Worm (Caenorhabditis elegans): ENCODE measurements around the gene R07A4.2.

The R07A4.2 gene

DNA sequence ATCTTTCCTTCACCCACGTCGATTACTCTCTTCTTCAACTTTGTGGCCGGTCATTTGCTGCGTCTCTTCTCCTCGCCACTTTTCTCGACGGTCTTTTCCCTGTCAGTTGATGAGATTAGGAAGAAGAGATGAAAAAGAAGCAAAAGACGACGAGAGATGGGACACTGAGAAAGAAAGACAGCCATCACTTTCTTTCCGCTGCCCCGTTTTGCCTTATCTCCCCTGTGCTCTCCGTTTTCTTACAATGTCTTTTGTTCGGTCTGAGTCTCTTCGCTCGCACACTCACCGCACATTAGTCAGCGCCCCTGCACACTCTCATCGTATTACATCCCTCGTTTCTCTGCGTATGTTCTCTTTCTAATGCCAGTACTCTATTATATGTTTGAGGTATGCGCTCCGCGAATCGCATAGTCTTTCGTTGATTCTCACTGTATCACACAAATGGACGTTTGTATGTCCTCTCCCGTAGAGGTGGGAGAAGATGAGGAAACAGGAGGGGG, 19.9 kb upstream of the R07A4.2 start (continued):
- TF ChIP-seq spr-1 (tag; optimal IDR thresholded peaks at IDR 0.05) (peak; percentile 89), nhr-11 (tag; optimal IDR thresholded peaks at IDR 0.05) (peak; percentile 95), aly-2 (tag; optimal IDR thresholded peaks at IDR 0.05) (no peak), lir-3 (tag; optimal IDR thresholded peaks at IDR 0.05) (no peak), nhr-237 (tag; optimal IDR thresholded peaks at IDR 0.05) (peak; percentile 29), unc-130 (GFP tag; optimal IDR thresholded peaks at IDR 0.05) (no peak), lin-39 (tag; optimal IDR thresholded peaks at IDR 0.05) (no peak), duxl-1 (tag; optimal IDR thresholded peaks at IDR 0.05; ENCODE audit: poor library complexity) (peak; percentile 52), Y105C5A.15 (GFP tag; IDR thresholded peaks at IDR 0.05) (no peak), ctbp-1 (GFP tag; IDR thresholded peaks at IDR 0.05) (peak; percentile 95), ceh-44 (GFP tag; IDR thresholded peaks at IDR 0.05) (no peak), lsy-2 (tag; optimal IDR thresholded peaks at IDR 0.05) (peak; percentile 89 to 91), rbr-2 (tag; optimal IDR thresholded peaks at IDR 0.05) (peak; percentile 95)

DNA sequence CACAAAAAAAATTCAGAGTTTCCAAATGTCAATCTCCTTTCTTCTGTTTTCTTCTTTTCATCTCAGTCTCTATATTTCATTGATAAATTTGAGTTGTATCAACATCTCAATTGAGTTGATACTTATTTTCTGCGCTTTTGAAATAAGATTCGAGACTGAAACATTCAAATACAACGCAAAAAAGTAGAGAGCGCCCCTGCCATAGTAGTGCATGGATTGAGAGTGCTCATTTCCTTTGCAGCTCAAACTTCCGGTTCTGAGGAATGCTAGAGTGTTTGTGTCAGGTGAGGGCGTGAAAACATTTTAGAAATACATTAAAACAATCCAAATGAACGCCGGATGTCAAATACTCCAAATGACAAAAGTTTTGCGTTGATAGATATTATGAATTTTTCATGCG, 17.1 kb upstream of the R07A4.2 start:
- TF ChIP-seq nhr-11 (tag; optimal IDR thresholded peaks at IDR 0.05) (no peak), aha-1 (tag) (peak; percentile 85), ceh-32 (tag; optimal IDR thresholded peaks at IDR 0.05; ENCODE audit: poor library complexity) (no peak), daf-12 (tag; optimal IDR thresholded peaks at IDR 0.05) (no peak), tra-1 (GFP tag; IDR thresholded peaks at IDR 0.05) (no peak)

DNA sequence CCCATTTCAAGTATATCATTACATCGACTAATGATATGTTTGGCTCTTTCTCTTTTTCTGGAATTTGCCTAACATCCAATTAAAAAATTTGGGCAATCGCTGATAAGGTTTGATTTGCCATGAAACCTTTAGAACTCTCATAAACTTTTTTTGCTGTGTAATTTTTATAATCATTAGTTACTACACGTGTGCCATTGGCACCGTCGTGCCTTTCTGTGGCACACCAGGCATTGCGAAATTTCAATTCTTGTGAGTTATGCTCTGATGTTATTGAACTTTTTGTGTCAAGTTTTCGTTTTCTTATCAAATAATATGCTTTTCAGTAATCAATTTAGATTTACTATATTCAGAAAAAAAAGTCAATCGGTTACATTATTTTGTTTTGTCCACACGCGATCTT, 14.7 kb upstream of the R07A4.2 start:
- TF ChIP-seq dmd-6 (GFP tag; IDR thresholded peaks at IDR 0.05): peak; percentile 26; the same call in 1 of the 2 replicates
- peak; percentile 6 for TF ChIP-seq hlh-11 (tag; optimal IDR thresholded peaks at IDR 0.05)
- peak; percentile 55 for TF ChIP-seq mxl-3 (GFP tag; optimal IDR thresholded peaks at IDR 0.05)
- TF ChIP-seq hlh-30 (tag; optimal IDR thresholded peaks at IDR 0.05; ENCODE audit: insufficient read depth): peak; percentile 42
- no peak for TF ChIP-seq daf-12 (tag; optimal IDR thresholded peaks at IDR 0.05)
- TF ChIP-seq zfp-3 (GFP tag; conservative IDR thresholded peaks at IDR 0.05): no peak
- peak; percentile 43 for TF ChIP-seq pqm-1 (tag; optimal IDR thresholded peaks at IDR 0.05)
- no peak for TF ChIP-seq nhr-25 (tag; optimal IDR thresholded peaks at IDR 0.05; ENCODE audit: borderline replicate concordance, insufficient read depth)
- peak; percentile 66 for TF ChIP-seq dve-1 (tag; optimal IDR thresholded peaks at IDR 0.05; ENCODE audit: insufficient read depth)
- peak; percentile 64 for TF ChIP-seq php-3 (GFP tag; IDR thresholded peaks at IDR 0.05)
- no peak for TF ChIP-seq ztf-11 (tag; optimal IDR thresholded peaks at IDR 0.05)
- no peak for TF ChIP-seq daf-16 (GFP tag; optimal IDR thresholded peaks at IDR 0.05)
- peak; percentile 43 for TF ChIP-seq daf-16 (tag; optimal IDR thresholded peaks at IDR 0.05)

DNA sequence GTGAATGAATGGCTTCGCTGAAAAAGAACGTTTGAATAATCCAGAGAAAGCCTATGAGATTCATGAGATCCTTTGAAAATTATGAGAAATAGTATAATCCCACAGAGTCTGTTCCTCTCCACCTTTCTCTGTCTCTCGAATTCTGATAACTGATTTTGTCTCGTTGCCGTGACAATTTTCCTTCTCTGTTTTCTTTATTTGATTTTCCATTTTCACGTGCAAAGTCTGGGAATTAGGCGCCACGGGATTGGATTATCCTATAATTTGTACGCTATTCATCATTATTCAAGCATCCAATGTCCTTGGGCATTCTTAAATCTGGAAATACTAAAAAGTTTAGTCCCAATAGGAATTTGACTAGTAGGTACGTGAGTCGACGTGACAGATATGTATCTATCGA, 12.2 kb upstream of the R07A4.2 start:
- no peak for TF ChIP-seq zfp-2 (tag; optimal IDR thresholded peaks at IDR 0.05)
- TF ChIP-seq nhr-42 (GFP tag; IDR thresholded peaks at IDR 0.05): no peak
- TF ChIP-seq F26F4.8 (GFP tag; conservative IDR thresholded peaks at IDR 0.05): no peak
- peak in 1 of 2 experiments; percentile 50 for TF ChIP-seq unc-62 (GFP tag; optimal IDR thresholded peaks at IDR 0.05 in 1 of 2)
- no peak for TF ChIP-seq unc-62 (tag; optimal IDR thresholded peaks at IDR 0.05)

DNA sequence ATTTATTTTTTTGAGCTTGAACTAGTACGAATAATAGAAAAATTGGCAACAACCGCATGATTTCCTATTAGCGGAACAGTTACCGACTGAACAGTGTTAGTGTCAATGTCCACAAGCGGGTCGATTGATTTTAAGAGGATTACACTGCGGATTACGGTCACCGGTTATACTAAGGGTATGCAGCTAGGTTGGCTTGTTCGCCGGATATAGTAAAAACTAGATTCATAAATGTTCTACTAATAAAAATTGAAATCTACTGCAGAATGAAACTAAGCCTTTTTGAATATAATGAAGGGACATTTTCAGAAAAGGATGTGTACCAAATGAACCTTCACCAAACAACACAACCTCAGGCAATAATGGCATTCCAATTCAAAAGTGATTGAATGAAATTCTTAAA, 11.3 kb upstream of the R07A4.2 start, which contains the start of gene R07A4.4:
Gene R07A4.4 (minus strand): TSS at position 101 of the 400 bp plus-strand sequence.
- TF ChIP-seq lin-15B (tag; optimal IDR thresholded peaks at IDR 0.05) (no peak), lin-29 (GFP tag; IDR thresholded peaks at IDR 0.05) (no peak), jun-1 (tag; optimal IDR thresholded peaks at IDR 0.05) (no peak), R02D3.7 (tag; optimal IDR thresholded peaks at IDR 0.05) (no peak), nhr-10 (tag; optimal IDR thresholded peaks at IDR 0.05) (no peak), aha-1 (tag) (no peak), F10B5.3 (tag; optimal IDR thresholded peaks at IDR 0.05) (no peak)
